Worm (Caenorhabditis elegans): ENCODE data around the gene abu-12.

Gene abu-12

ce11 chrX:487669-488068 lies 30.3 kb upstream of the abu-12 start (continued):
- no peak for TF ChIP-seq cey-2 (tag; optimal IDR thresholded peaks at IDR 0.05; ENCODE audit: borderline replicate concordance, insufficient read depth)
- TF ChIP-seq mdt-29 (GFP tag; IDR thresholded peaks at IDR 0.05): peak; percentile 72; the same call in 1 of the 2 replicates
- no peak for TF ChIP-seq T20F7.1 (GFP tag; optimal IDR thresholded peaks at IDR 0.05)
- peak; percentile 78; the same call in 1 of the 2 replicates for TF ChIP-seq dmd-8 (GFP tag; IDR thresholded peaks at IDR 0.05)
- peak; percentile 84 for TF ChIP-seq vab-7 (GFP tag; IDR thresholded peaks at IDR 0.05)
- no peak for TF ChIP-seq nhr-11 (tag; optimal IDR thresholded peaks at IDR 0.05)
- no peak for TF ChIP-seq nhr-42 (GFP tag; IDR thresholded peaks at IDR 0.05)
- TF ChIP-seq lin-1 (GFP tag; IDR thresholded peaks at IDR 0.05): peak; percentile 57; the same call in 1 of the 2 replicates
- no peak for TF ChIP-seq ceh-32 (tag; optimal IDR thresholded peaks at IDR 0.05; ENCODE audit: poor library complexity)
- TF ChIP-seq unc-39 (tag; optimal IDR thresholded peaks at IDR 0.05): no peak
- no peak for TF ChIP-seq zip-2 (tag; optimal IDR thresholded peaks at IDR 0.05)
- no peak for TF ChIP-seq spr-3 (GFP tag; optimal IDR thresholded peaks at IDR 0.05)
- no peak for TF ChIP-seq ztf-7 (tag; optimal IDR thresholded peaks at IDR 0.05)
- TF ChIP-seq ceh-62 (tag; optimal IDR thresholded peaks at IDR 0.05): no peak
- peak; percentile 66; the same call in 1 of the 2 replicates for TF ChIP-seq pha-4 (GFP tag; IDR thresholded peaks at IDR 0.05)
- TF ChIP-seq pha-4 (tag; optimal IDR thresholded peaks at IDR 0.05): no peak
- TF ChIP-seq tra-1 (GFP tag; IDR thresholded peaks at IDR 0.05): 0 out of 2 replicates have a peak, but pooled peaks have one; percentile 39
- TF ChIP-seq gei-8 (GFP tag; optimal IDR thresholded peaks at IDR 0.05): no peak
- peak; percentile 64; the same call in 1 of the 2 replicates for TF ChIP-seq ZK337.2 (GFP tag; IDR thresholded peaks at IDR 0.05)
- no peak for TF ChIP-seq zfp-3 (GFP tag; conservative IDR thresholded peaks at IDR 0.05)
- no peak for TF ChIP-seq duxl-1 (tag; optimal IDR thresholded peaks at IDR 0.05; ENCODE audit: poor library complexity)
- no peak for TF ChIP-seq aly-2 (tag; optimal IDR thresholded peaks at IDR 0.05)
- TF ChIP-seq daf-16 (GFP tag; optimal IDR thresholded peaks at IDR 0.05): peak in 1 of 2 experiments; percentile 53
- TF ChIP-seq daf-16 (tag; optimal IDR thresholded peaks at IDR 0.05): no peak
- peak; percentile 21 for TF ChIP-seq lin-13 (GFP tag; optimal IDR thresholded peaks at IDR 0.05)
- TF ChIP-seq lin-15B (tag; optimal IDR thresholded peaks at IDR 0.05): no peak
- peak; percentile 68; the same call in 1 of the 2 replicates for TF ChIP-seq ceh-44 (GFP tag; IDR thresholded peaks at IDR 0.05)
- TF ChIP-seq Y105C5A.15 (GFP tag; IDR thresholded peaks at IDR 0.05): peak; percentile 56; the same call in 1 of the 2 replicates
- TF ChIP-seq fkh-10 (GFP tag; optimal IDR thresholded peaks at IDR 0.05): no peak
- no peak for TF ChIP-seq mdl-1 (tag; optimal IDR thresholded peaks at IDR 0.05)

DNA sequence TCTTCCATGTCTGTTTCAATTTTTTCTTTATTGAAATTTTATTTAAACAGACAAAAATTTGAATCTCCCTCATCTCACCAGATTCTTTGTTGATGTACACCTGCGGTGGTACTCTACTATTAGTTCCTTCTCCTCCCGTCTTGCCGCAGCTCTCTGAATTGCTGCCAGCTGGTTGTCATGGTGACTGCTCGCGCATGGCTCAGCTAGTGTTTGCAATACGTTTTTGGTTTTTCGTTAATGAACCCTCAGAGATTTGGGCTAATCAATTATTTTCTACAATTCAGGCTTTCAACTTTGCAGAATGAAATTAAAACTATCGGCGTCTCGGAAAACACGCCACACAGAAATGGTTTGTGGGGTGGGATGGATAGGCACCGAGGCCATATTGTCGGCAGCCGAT lies 23.7 kb upstream of the abu-12 start, which contains the start of gene che-2:
Gene che-2, plus strand, starts transcription at position 301 of the 400 bp plus-strand sequence.
- TF ChIP-seq php-3 (GFP tag; IDR thresholded peaks at IDR 0.05): no peak
- TF ChIP-seq hlh-11 (tag; optimal IDR thresholded peaks at IDR 0.05): no peak
- no peak for TF ChIP-seq ama-1 (optimal IDR thresholded peaks at IDR 0.05)
- TF ChIP-seq lin-1 (GFP tag; IDR thresholded peaks at IDR 0.05): no peak
- no peak for TF ChIP-seq saeg-2 (GFP tag; IDR thresholded peaks at IDR 0.05)
- TF ChIP-seq madf-9 (GFP tag; conservative IDR thresholded peaks at IDR 0.05): no peak
- no peak for TF ChIP-seq mxl-2 (GFP tag; conservative IDR thresholded peaks at IDR 0.05)
- TF ChIP-seq ztf-7 (tag; optimal IDR thresholded peaks at IDR 0.05): no peak
- no peak for TF ChIP-seq T20F7.1 (GFP tag; optimal IDR thresholded peaks at IDR 0.05)
- no peak for TF ChIP-seq spr-3 (GFP tag; optimal IDR thresholded peaks at IDR 0.05)

DNA sequence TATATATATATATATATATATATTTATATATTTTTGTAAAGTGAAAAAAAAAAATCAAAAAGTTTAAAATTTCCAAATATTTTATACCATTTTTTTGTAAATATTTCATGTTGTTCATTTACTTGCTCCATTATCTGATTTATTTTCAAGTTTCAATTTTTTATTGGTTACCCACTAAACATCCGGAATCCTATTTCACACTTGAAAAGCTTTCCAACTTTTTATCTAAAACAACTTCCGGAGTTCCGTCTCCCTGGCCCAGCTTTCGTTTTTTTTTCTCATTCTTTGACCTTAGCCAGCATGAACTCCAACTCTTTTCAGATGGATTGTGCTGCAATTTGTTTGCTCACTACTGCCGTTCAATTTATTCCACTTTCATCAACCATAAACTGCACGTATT lies 18.9 kb upstream of the abu-12 start, which contains the start of gene F38G1.3:
Gene F38G1.3, plus strand, starts transcription at position 301 of the 400 bp plus-strand sequence.
- TF ChIP-seq tra-1 (GFP tag; IDR thresholded peaks at IDR 0.05) (no peak), unc-130 (GFP tag; optimal IDR thresholded peaks at IDR 0.05) (no peak), duxl-1 (tag; optimal IDR thresholded peaks at IDR 0.05; ENCODE audit: poor library complexity) (no peak), nhr-41 (GFP tag; IDR thresholded peaks at IDR 0.05) (no peak), lin-38 (GFP tag; IDR thresholded peaks at IDR 0.05) (no peak), hlh-11 (tag; optimal IDR thresholded peaks at IDR 0.05) (no peak), gei-8 (GFP tag; optimal IDR thresholded peaks at IDR 0.05) (no peak), ceh-62 (tag; optimal IDR thresholded peaks at IDR 0.05) (no peak), madf-5 (GFP tag; IDR thresholded peaks at IDR 0.05) (no peak), daf-19 (GFP tag; conservative IDR thresholded peaks at IDR 0.05) (no peak), lin-29 (GFP tag; IDR thresholded peaks at IDR 0.05) (no peak), F44E2.7 (GFP tag; IDR thresholded peaks at IDR 0.05) (no peak), mdt-29 (GFP tag; IDR thresholded peaks at IDR 0.05) (no peak), D1046.2 (GFP tag; IDR thresholded peaks at IDR 0.05) (no peak), php-3 (GFP tag; IDR thresholded peaks at IDR 0.05) (no peak), spr-1 (tag; optimal IDR thresholded peaks at IDR 0.05) (no peak), nhr-48 (tag; optimal IDR thresholded peaks at IDR 0.05) (no peak)

All from whole organism, L4 larva.